Worm (Caenorhabditis elegans) whole organism, late embryonic: Measurements from ENCODE around the gene F14H12.3.

Source experiments
- ama-1 ChIP-seq: fragments of 150-350 bp; optimal IDR thresholded peaks from 2 replicates; lab custom pipeline; 2014
- ceh-2 ChIP-seq: sonication (generic microtip); optimal IDR thresholded peaks from 2 replicates; lab custom pipeline; 2016; ENCODE audit warnings: missing genotype, missing genetic modification characterization, missing compliant biosample characterization
- ceh-30 ChIP-seq: fragments of 150-350 bp; optimal IDR thresholded peaks from 2 replicates; lab custom pipeline; 2014; ENCODE audit warnings: missing biosample characterization, missing genetic modification characterization
- ceh-6 ChIP-seq: fragments of 200-800 bp; sonication (Bioruptor generic); optimal IDR thresholded peaks from 2 replicates; lab custom pipeline; 2018; ENCODE audit warnings: mild to moderate bottlenecking, missing genetic modification characterization, missing compliant biosample characterization
- ceh-9 ChIP-seq: sonication (generic microtip); optimal IDR thresholded peaks from 2 replicates; lab custom pipeline; 2016; ENCODE audit warnings: mild to moderate bottlenecking, missing genetic modification characterization, inconsistent platforms, missing compliant biosample characterization
- che-1 ChIP-seq: sonication (generic microtip); optimal IDR thresholded peaks from 2 replicates; lab custom pipeline; 2016; ENCODE audit warnings: mild to moderate bottlenecking, missing genetic modification characterization, missing compliant biosample characterization
- elt-2 ChIP-seq: sonication (generic microtip); optimal IDR thresholded peaks from 2 replicates; lab custom pipeline; 2016; ENCODE audit warnings: missing genetic modification reagents, missing genetic modification characterization, missing compliant biosample characterization
- fkh-10 ChIP-seq: fragments of 150-350 bp; optimal IDR thresholded peaks from 2 replicates; lab custom pipeline; 2014; ENCODE audit warnings: missing biosample characterization, missing genetic modification reagents, missing genetic modification characterization
- nhr-11 ChIP-seq: fragments of 150-350 bp; optimal IDR thresholded peaks from 2 replicates; lab custom pipeline; 2014; ENCODE audit warnings: missing biosample characterization, missing genetic modification characterization
- pha-4 ChIP-seq: fragments of 150-350 bp; optimal IDR thresholded peaks from 2 replicates; lab custom pipeline; 2018; ENCODE audit warnings: missing biosample characterization, missing genetic modification reagents, missing genetic modification characterization
- sox-2 ChIP-seq: fragments of 200-800 bp; sonication (Bioruptor generic); IDR thresholded peaks from 2 replicates; pipeline ENCODE4 v1.3.6; 2022; ENCODE audit warnings: missing genetic modification reagents, missing genetic modification characterization, missing compliant biosample characterization
- ttx-3 ChIP-seq: sonication (generic microtip); optimal IDR thresholded peaks from 2 replicates; lab custom pipeline; 2016; ENCODE audit warnings: missing genetic modification reagents, missing genetic modification characterization, missing compliant biosample characterization
- unc-55 ChIP-seq: sonication (generic microtip); optimal IDR thresholded peaks from 2 replicates; lab custom pipeline; 2017; ENCODE audit warnings: missing biosample characterization, missing genetic modification reagents, missing genetic modification characterization

DNA sequence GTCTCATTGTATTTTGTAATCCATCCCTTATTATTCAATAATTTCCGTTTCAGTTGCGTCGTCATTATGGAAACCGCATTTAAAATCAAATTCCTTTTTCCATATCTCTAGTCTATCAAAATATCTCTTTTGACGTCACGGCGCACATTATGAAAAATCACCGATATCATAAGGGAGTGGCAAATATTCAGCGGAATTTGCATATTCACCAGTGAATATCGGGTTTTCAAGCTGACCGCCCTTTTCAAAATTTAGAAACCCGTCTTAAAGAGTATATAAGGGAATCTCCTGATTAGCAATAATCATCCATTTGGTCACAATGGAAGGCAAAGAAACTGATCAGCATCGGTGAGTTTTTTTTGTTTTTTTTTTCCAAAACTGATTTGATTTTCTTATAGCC lies 9.3 kb downstream of the F14H12.3 start, which contains the start of gene col-165:
- TF ChIP-seq ama-1 (lab: Kevin White, UChicago) = no peak
- no peak for TF ChIP-seq ceh-6 (GFP tag; lab: Kevin White, UChicago)
- TF ChIP-seq elt-2 = no peak
- no peak for TF ChIP-seq ttx-3 (tag; lab: Kevin White, UChicago)
- TF ChIP-seq fkh-10 (GFP tag; lab: Kevin White, UChicago) = no peak
- no peak for TF ChIP-seq unc-55 (GFP tag; lab: Kevin White, UChicago)
- TF ChIP-seq sox-2 (GFP tag; lab: Robert Waterston, UW) = no peak
- TF ChIP-seq nhr-11 (tag; lab: Kevin White, UChicago) = no peak
- TF ChIP-seq pha-4 = no peak
- no peak for TF ChIP-seq ceh-30 (tag; lab: Kevin White, UChicago)
- no peak for TF ChIP-seq ceh-9 (tag; lab: Kevin White, UChicago)
- no peak for TF ChIP-seq ceh-2
- TF ChIP-seq che-1 (tag; lab: Kevin White, UChicago) = no peak
